Worm (Caenorhabditis elegans): ENCODE results near the gene F49C5.16.

F49C5.16 gene

ce11 chrII:12542594-12542997 is 5.1 kb upstream of the F49C5.16 start (continued):
- TF ChIP-seq akir-1 (GFP tag; optimal IDR thresholded peaks at IDR 0.05) (no peak), hlh-12 (tag; optimal IDR thresholded peaks at IDR 0.05) (no peak), dox-1 (GFP tag; IDR thresholded peaks at IDR 0.05) (peak; percentile 57; the same call in 1 of the 2 replicates), rpc-1 (optimal IDR thresholded peaks at IDR 0.05) (peak; percentile 62), rpc-1 (tag; optimal IDR thresholded peaks at IDR 0.05) (peak; percentile 84), F39B2.1 (GFP tag; IDR thresholded peaks at IDR 0.05) (no peak), unc-62 (GFP tag; optimal IDR thresholded peaks at IDR 0.05) (no peak), zfh-2 (GFP tag; conservative IDR thresholded peaks at IDR 0.05) (no peak), aptf-2 (GFP tag; conservative IDR thresholded peaks at IDR 0.05) (no peak), sdz-38 (tag; optimal IDR thresholded peaks at IDR 0.05) (no peak), chd-7 (tag; optimal IDR thresholded peaks at IDR 0.05) (no peak), K11D2.4 (GFP tag; IDR thresholded peaks at IDR 0.05) (no peak), xnd-1 (tag; optimal IDR thresholded peaks at IDR 0.05) (no peak), F22D6.2 (tag; optimal IDR thresholded peaks at IDR 0.05) (no peak), snpc-4 (GFP tag; optimal IDR thresholded peaks at IDR 0.05) (peak; percentile 40), snpc-4 (tag; optimal IDR thresholded peaks at IDR 0.05) (peak in 1 of 4 experiments; percentile 30), F37B4.10 (GFP tag; IDR thresholded peaks at IDR 0.05) (no peak), ztf-3 (GFP tag; optimal IDR thresholded peaks at IDR 0.05) (no peak), Y95B8A.8 (GFP tag; IDR thresholded peaks at IDR 0.05) (no peak), aptf-3 (GFP tag; IDR thresholded peaks at IDR 0.05) (no peak), lin-26 (GFP tag; IDR thresholded peaks at IDR 0.05) (peak; percentile 90), nhr-120 (GFP tag; IDR thresholded peaks at IDR 0.05) (no peak; the same call in 1 of the 2 replicates), sptf-2 (GFP tag; optimal IDR thresholded peaks at IDR 0.05) (no peak), Y67H2A.10 (GFP tag; conservative IDR thresholded peaks at IDR 0.05) (no peak), C06A6.2 (GFP tag; conservative IDR thresholded peaks at IDR 0.05) (no peak), nfya-1 (tag; optimal IDR thresholded peaks at IDR 0.05; ENCODE audit: borderline replicate concordance, insufficient read depth) (no peak), ets-4 (GFP tag; optimal IDR thresholded peaks at IDR 0.05) (no peak), ztf-28 (GFP tag; IDR thresholded peaks at IDR 0.05) (no peak), rec-8 (tag; optimal IDR thresholded peaks at IDR 0.05) (no peak), pha-4 (tag; optimal IDR thresholded peaks at IDR 0.05) (no peak), egl-44 (GFP tag; IDR thresholded peaks at IDR 0.05) (peak; percentile 30; the same call in 1 of the 2 replicates), nhr-27 (tag; optimal IDR thresholded peaks at IDR 0.05) (no peak), atf-7 (tag; optimal IDR thresholded peaks at IDR 0.05) (peak; percentile 20), mes-4 (tag; optimal IDR thresholded peaks at IDR 0.05) (peak; percentile 39), lag-1 (GFP tag; IDR thresholded peaks at IDR 0.05) (no peak), zim-3 (tag; optimal IDR thresholded peaks at IDR 0.05) (peak; percentile 35), B0261.1 (tag; optimal IDR thresholded peaks at IDR 0.05) (peak; percentile 68), efl-1 (GFP tag; optimal IDR thresholded peaks at IDR 0.05) (peak; percentile 21), nhr-179 (tag; optimal IDR thresholded peaks at IDR 0.05) (no peak), nhr-90 (tag; optimal IDR thresholded peaks at IDR 0.05) (peak; percentile 67), madf-10 (tag; optimal IDR thresholded peaks at IDR 0.05) (peak; percentile 37), F57C9.4 (tag; optimal IDR thresholded peaks at IDR 0.05) (no peak), ztf-26 (tag; optimal IDR thresholded peaks at IDR 0.05) (no peak), D2030.7 (GFP tag; IDR thresholded peaks at IDR 0.05) (no peak; the same call in none of the 2 replicates), pbrm-1 (GFP tag; IDR thresholded peaks at IDR 0.05) (no peak), snpc-1.3 (tag; optimal IDR thresholded peaks at IDR 0.05; ENCODE audit: insufficient read depth) (peak; percentile 29), F52B5.7 (tag; optimal IDR thresholded peaks at IDR 0.05) (no peak), Y56A3A.18 (GFP tag; IDR thresholded peaks at IDR 0.05) (no peak), bed-2 (GFP tag; IDR thresholded peaks at IDR 0.05) (no peak), gei-17 (GFP tag; optimal IDR thresholded peaks at IDR 0.05) (no peak)

Data from whole organism, young adult.